Worm (Caenorhabditis elegans) whole organism, young adult: Measurements from ENCODE around the gene R10D12.7.

Source experiments
- F39B2.1 ChIP-seq: fragments of 200-800 bp; sonication (Bioruptor generic); IDR thresholded peaks from 2 replicates; pipeline ENCODE4 v1.3.6; 2022; ENCODE audit warnings: missing genetic modification reagents, missing genetic modification characterization, missing compliant biosample characterization
- Y53G8AR.9 ChIP-seq: fragments of 200-800 bp; sonication (Bioruptor generic); conservative IDR thresholded peaks from 2 replicates; pipeline ENCODE4 v1.3.6; 2022; ENCODE audit warnings: missing genetic modification reagents, missing genetic modification characterization, missing compliant biosample characterization
- ceh-40 ChIP-seq: fragments of 200-800 bp; sonication (Bioruptor generic); IDR thresholded peaks from 2 replicates; pipeline ENCODE4 v1.3.6; 2022; ENCODE audit warnings: missing genetic modification characterization, missing compliant biosample characterization
- dox-1 ChIP-seq: fragments of 200-800 bp; sonication (Bioruptor generic); IDR thresholded peaks from 2 replicates; pipeline ENCODE4 v1.3.6; 2022; ENCODE audit warnings: missing genetic modification reagents, missing genetic modification characterization, missing compliant biosample characterization
- hmg-20 ChIP-seq: fragments of 200-800 bp; sonication (Bioruptor generic); IDR thresholded peaks from 2 replicates; pipeline ENCODE4 v1.3.6; 2022; ENCODE audit warnings: missing genetic modification reagents, missing genetic modification characterization, missing compliant biosample characterization
- lag-1 ChIP-seq: fragments of 200-800 bp; sonication (Bioruptor generic); IDR thresholded peaks from 2 replicates; pipeline ENCODE4 v1.3.6; 2022; ENCODE audit warnings: missing genetic modification reagents, missing genetic modification characterization, missing compliant biosample characterization
- madf-10 ChIP-seq: sonication (generic microtip); optimal IDR thresholded peaks from 2 replicates; lab custom pipeline; 2016; ENCODE audit warnings: mild to moderate bottlenecking, missing genetic modification characterization, missing compliant biosample characterization

- no peak for TF ChIP-seq hmg-20 (GFP tag; lab: Robert Waterston, UW)
- TF ChIP-seq Y53G8AR.9 (GFP tag; lab: Robert Waterston, UW) = no peak
- no peak for TF ChIP-seq lag-1 (GFP tag; lab: Robert Waterston, UW)
- TF ChIP-seq ceh-40 = no peak
- no peak for TF ChIP-seq F39B2.1
- peak; percentile 57 for TF ChIP-seq dox-1 (GFP tag; lab: Robert Waterston, UW)
- no peak for TF ChIP-seq madf-10 (tag; lab: Kevin White, UChicago)
These were observed 41.5 kb upstream of the R10D12.7 start for ce11 chrV:13908120-13908915.
